Fruit fly (Drosophila melanogaster) whole organism, pupa: ENCODE data around the gene Ada3.

Experiments used
- CG12605 ChIP-seq: fragments of 200-800 bp; sonication (Bioruptor generic); IDR thresholded peaks from 2 replicates; pipeline ENCODE4 v1.3.6; 2022; ENCODE audit warnings: missing biosample characterization, missing genetic modification characterization
- CG14655 ChIP-seq: fragments of 200-800 bp; sonication (Bioruptor generic); optimal IDR thresholded peaks from 3 replicates; lab custom pipeline; 2017; ENCODE audit warnings: mild to moderate bottlenecking, missing biosample characterization, missing genetic modification reagents, missing genetic modification characterization
- CG17806 ChIP-seq: fragments of 200-800 bp; sonication (Bioruptor generic); optimal IDR thresholded peaks from 2 replicates; lab custom pipeline; 2018; ENCODE audit warnings: missing biosample characterization, mild to moderate bottlenecking, missing genetic modification characterization, moderate library complexity
- CG4496 ChIP-seq: fragments of 200-800 bp; sonication (Bioruptor generic); IDR thresholded peaks from 3 replicates; pipeline ENCODE4 v1.3.6; 2022; ENCODE audit warnings: missing biosample characterization, missing genetic modification characterization
- CG8159 ChIP-seq: fragments of 200-800 bp; sonication (Bioruptor generic); optimal IDR thresholded peaks from 3 replicates; lab custom pipeline; 2018; ENCODE audit warnings: missing biosample characterization, mild to moderate bottlenecking, missing genetic modification characterization, moderate library complexity
- CG8301 ChIP-seq: fragments of 200-800 bp; sonication (Bioruptor generic); optimal IDR thresholded peaks from 2 replicates; lab custom pipeline; 2018; ENCODE audit warnings: missing biosample characterization, mild to moderate bottlenecking, missing genetic modification characterization
- CG9948 ChIP-seq: fragments of 200-800 bp; sonication (Bioruptor generic); optimal IDR thresholded peaks from 2 replicates; lab custom pipeline; 2018; ENCODE audit warnings: missing biosample characterization, mild to moderate bottlenecking, missing genetic modification characterization, moderate library complexity
- EcR ChIP-seq: fragments of 200-800 bp; sonication (Bioruptor generic); optimal IDR thresholded peaks from 3 replicates; lab custom pipeline; 2019; ENCODE audit warnings: missing biosample characterization, missing genetic modification characterization, mild to moderate bottlenecking, moderate library complexity, missing genetic modification reagents
- rn ChIP-seq: fragments of 200-800 bp; sonication (Bioruptor generic); IDR thresholded peaks from 2 replicates; pipeline ENCODE4 v1.3.6; 2022; ENCODE audit warnings: missing biosample characterization, missing genetic modification characterization

DNA sequence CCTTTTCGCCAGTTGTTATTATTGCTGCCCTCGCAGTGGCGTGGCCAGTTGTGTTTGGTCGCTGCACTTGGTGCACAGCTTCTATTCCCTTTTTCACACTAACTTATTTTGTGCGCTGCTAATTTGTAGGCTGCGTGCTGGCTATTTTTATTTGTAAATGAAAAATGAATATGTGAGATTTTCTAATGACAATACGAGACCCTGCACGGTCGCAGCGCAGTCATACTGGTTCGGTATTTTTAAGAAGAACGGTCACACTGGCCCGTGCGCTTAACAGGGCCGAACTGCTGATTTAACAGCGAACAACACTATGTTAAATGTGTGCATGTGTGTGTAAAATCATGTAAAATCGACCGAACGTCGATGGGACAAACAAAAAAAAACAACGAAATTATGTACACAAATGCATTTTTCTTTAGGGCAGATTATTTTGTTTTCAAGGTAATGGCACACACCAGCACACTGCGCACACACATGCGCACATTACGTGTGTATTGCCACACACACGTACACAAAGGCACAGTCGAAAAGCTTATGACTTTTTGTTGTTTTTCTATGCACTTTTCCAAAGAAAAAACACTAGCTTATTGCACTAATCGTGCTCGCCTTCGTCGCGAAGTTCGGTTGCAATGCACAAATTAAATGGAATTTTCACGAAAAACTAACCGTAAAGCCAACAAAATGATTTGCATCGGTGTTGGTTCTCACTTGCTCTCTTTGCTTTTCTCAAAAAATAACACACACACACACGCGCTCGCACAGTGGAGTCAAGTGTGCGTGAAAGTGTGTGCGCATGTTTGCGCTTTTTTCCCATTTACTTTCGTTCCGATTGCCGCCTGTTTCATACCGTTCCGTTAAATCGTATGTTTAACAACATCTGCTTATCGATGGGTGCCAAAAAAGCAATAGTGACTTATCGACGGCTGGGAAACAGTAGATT, 51.6 kb downstream of the Ada3 start, which contains the start of gene ari-1:
- TF ChIP-seq EcR (GFP tag; lab: Kevin White, UChicago) = no peak
- TF ChIP-seq CG9948 (tag; lab: Kevin White, UChicago) = no peak
- TF ChIP-seq CG8301 (tag; lab: Kevin White, UChicago) = no peak
- no peak for TF ChIP-seq CG12605
- no peak for TF ChIP-seq CG17806 (tag; lab: Kevin White, UChicago)
- TF ChIP-seq CG4496 (GFP tag; lab: Robert Waterston, UW) = peak; percentile 31; the same call in 1 of the 3 replicates
- no peak for TF ChIP-seq CG8159 (tag; lab: Kevin White, UChicago)
- no peak for TF ChIP-seq rn (GFP tag; lab: Robert Waterston, UW)
- peak; percentile 29 for TF ChIP-seq CG14655 (GFP tag; lab: Kevin White, UChicago)
